Worm (Caenorhabditis elegans) whole organism, L2 larva: Measurements from ENCODE around the gene dnj-7.

Source experiments
- C34F6.9 ChIP-seq: fragments of 150-350 bp; optimal IDR thresholded peaks from 2 replicates; lab custom pipeline; 2014; ENCODE audit warnings: missing biosample characterization, missing genetic modification characterization
- F13H6.1 ChIP-seq: sonication (generic microtip); optimal IDR thresholded peaks from 2 replicates; lab custom pipeline; 2016; ENCODE audit warnings: missing genetic modification characterization, missing compliant biosample characterization
- R02D3.7 ChIP-seq: fragments of 150-350 bp; optimal IDR thresholded peaks from 2 replicates; lab custom pipeline; 2014; ENCODE audit warnings: missing biosample characterization, missing genetic modification characterization
- Y55F3AM.14 ChIP-seq: fragments of 200-800 bp; sonication (Bioruptor generic); optimal IDR thresholded peaks from 2 replicates; lab custom pipeline; 2018; ENCODE audit warnings: mild to moderate bottlenecking, missing genetic modification characterization, missing compliant biosample characterization
- ZK546.5 ChIP-seq: sonication (generic microtip); optimal IDR thresholded peaks from 2 replicates; lab custom pipeline; 2017; ENCODE audit warnings: missing biosample characterization, missing genetic modification characterization
- alr-1 ChIP-seq: fragments of 150-350 bp; optimal IDR thresholded peaks from 2 replicates; lab custom pipeline; 2014; ENCODE audit warnings: missing biosample characterization, missing genetic modification characterization
- aly-2 ChIP-seq: fragments of 150-350 bp; optimal IDR thresholded peaks from 2 replicates; lab custom pipeline; 2014; ENCODE audit warnings: missing biosample characterization, missing genetic modification characterization
- ama-1 ChIP-seq: fragments of 150-350 bp; optimal IDR thresholded peaks from 2 replicates; lab custom pipeline; 2018; ENCODE audit warnings: inconsistent platforms
- blmp-1 ChIP-seq: sonication (generic microtip); optimal IDR thresholded peaks from 2 replicates; lab custom pipeline; 2017; ENCODE audit warnings: missing genetic modification characterization, mild to moderate bottlenecking, missing compliant biosample characterization, antibody characterized with exemption, moderate library complexity; ENCODE audit not compliant: insufficient read depth
- ceh-16 ChIP-seq: fragments of 150-350 bp; optimal IDR thresholded peaks from 2 replicates; lab custom pipeline; 2014; ENCODE audit warnings: missing biosample characterization, missing genetic modification characterization
- ceh-82 ChIP-seq: fragments of 150-350 bp; optimal IDR thresholded peaks from 2 replicates; lab custom pipeline; 2014; ENCODE audit warnings: missing biosample characterization, missing genetic modification characterization
- crh-2 ChIP-seq: sonication (generic microtip); optimal IDR thresholded peaks from 2 replicates; lab custom pipeline; 2017; ENCODE audit warnings: missing biosample characterization, missing genetic modification characterization
- dmd-4 ChIP-seq: sonication (generic microtip); optimal IDR thresholded peaks from 2 replicates; lab custom pipeline; 2017; ENCODE audit warnings: missing biosample characterization, missing genetic modification characterization
- egl-27 ChIP-seq: sonication (generic microtip); optimal IDR thresholded peaks from 3 replicates; lab custom pipeline; 2017; ENCODE audit warnings: missing biosample characterization, missing genetic modification reagents, missing genetic modification characterization
- elt-1 ChIP-seq: fragments of 150-350 bp; optimal IDR thresholded peaks from 2 replicates; lab custom pipeline; 2014; ENCODE audit warnings: missing biosample characterization, missing genetic modification characterization
- elt-3 ChIP-seq: sonication (generic microtip); optimal IDR thresholded peaks from 2 replicates; lab custom pipeline; 2017; ENCODE audit warnings: missing biosample characterization, missing genetic modification characterization
- fos-1 ChIP-seq: fragments of 150-350 bp; optimal IDR thresholded peaks from 2 replicates; lab custom pipeline; 2014; ENCODE audit warnings: missing biosample characterization, missing genetic modification characterization
- gmeb-1 ChIP-seq: fragments of 150-350 bp; optimal IDR thresholded peaks from 2 replicates; lab custom pipeline; 2014; ENCODE audit warnings: missing biosample characterization, missing genetic modification characterization
- lin-11 ChIP-seq: fragments of 150-350 bp; sonication (generic microtip); optimal IDR thresholded peaks from 2 replicates; lab custom pipeline; 2014; ENCODE audit warnings: missing biosample characterization, missing genetic modification characterization, inconsistent platforms, mixed read lengths
- lin-13 ChIP-seq: fragments of 150-350 bp; optimal IDR thresholded peaks from 2 replicates; lab custom pipeline; 2014; ENCODE audit warnings: missing biosample characterization, missing genetic modification reagents, missing genetic modification characterization
- lin-39 ChIP-seq: fragments of 150-350 bp; optimal IDR thresholded peaks from 2 replicates; lab custom pipeline; 2014; ENCODE audit warnings: missing biosample characterization, missing genetic modification reagents, missing genetic modification characterization
- lsy-2 ChIP-seq, 2 experiments: fragments of 150-350 bp in 1 of 2; sonication (generic microtip) in 1 of 2; optimal IDR thresholded peaks; 2 replicates each; lab custom pipeline; 2014 to 2017; ENCODE audit warnings: missing biosample characterization in 2 of 2, missing genetic modification characterization in 2 of 2
- mab-5 ChIP-seq: fragments of 150-350 bp; optimal IDR thresholded peaks from 2 replicates; lab custom pipeline; 2014; ENCODE audit warnings: missing biosample characterization, missing genetic modification characterization
- mbf-1 ChIP-seq: sonication (generic microtip); optimal IDR thresholded peaks from 2 replicates; lab custom pipeline; 2017; ENCODE audit warnings: missing biosample characterization, missing genetic modification characterization
- mdl-1 ChIP-seq, 2 experiments: fragments of 150-350 bp in 1 of 2; sonication (generic microtip) in 1 of 2; optimal IDR thresholded peaks; 2 replicates each; lab custom pipeline; 2017; ENCODE audit warnings: missing biosample characterization in 2 of 2, missing genetic modification characterization in 2 of 2
- nhr-10 ChIP-seq: sonication (generic microtip); optimal IDR thresholded peaks from 2 replicates; lab custom pipeline; 2017; ENCODE audit warnings: missing biosample characterization, missing genetic modification characterization
- nhr-11 ChIP-seq: fragments of 150-350 bp; optimal IDR thresholded peaks from 2 replicates; lab custom pipeline; 2014; ENCODE audit warnings: missing biosample characterization, missing genetic modification characterization
- nhr-12 ChIP-seq: fragments of 150-350 bp; optimal IDR thresholded peaks from 2 replicates; lab custom pipeline; 2014; ENCODE audit warnings: missing biosample characterization, missing genetic modification characterization
- nhr-129 ChIP-seq: fragments of 150-350 bp; optimal IDR thresholded peaks from 2 replicates; lab custom pipeline; 2014; ENCODE audit warnings: missing biosample characterization, missing genetic modification characterization
- nhr-21 ChIP-seq: fragments of 150-350 bp; optimal IDR thresholded peaks from 2 replicates; lab custom pipeline; 2014; ENCODE audit warnings: missing biosample characterization, missing genetic modification characterization
- nhr-23 ChIP-seq: fragments of 150-350 bp; optimal IDR thresholded peaks from 2 replicates; lab custom pipeline; 2014; ENCODE audit warnings: missing biosample characterization, missing genetic modification reagents, missing genetic modification characterization
- nhr-237 ChIP-seq: fragments of 150-350 bp; optimal IDR thresholded peaks from 2 replicates; lab custom pipeline; 2014; ENCODE audit warnings: missing biosample characterization, missing genetic modification characterization
- nhr-25 ChIP-seq: fragments of 150-350 bp; sonication (generic microtip); optimal IDR thresholded peaks from 3 replicates; lab custom pipeline; 2014; ENCODE audit warnings: missing biosample characterization, missing genetic modification characterization
- nhr-6 ChIP-seq: fragments of 150-350 bp; optimal IDR thresholded peaks from 2 replicates; lab custom pipeline; 2014; ENCODE audit warnings: missing biosample characterization, missing genetic modification characterization
- nhr-77 ChIP-seq: fragments of 150-350 bp; optimal IDR thresholded peaks from 2 replicates; lab custom pipeline; 2014; ENCODE audit warnings: missing biosample characterization, missing genetic modification characterization
- peb-1 ChIP-seq: fragments of 150-350 bp; optimal IDR thresholded peaks from 2 replicates; lab custom pipeline; 2014; ENCODE audit warnings: missing biosample characterization, missing genetic modification characterization
- sem-4 ChIP-seq: fragments of 150-350 bp; optimal IDR thresholded peaks from 2 replicates; lab custom pipeline; 2014; ENCODE audit warnings: missing biosample characterization, missing genetic modification reagents, missing genetic modification characterization
- skn-1 ChIP-seq: sonication (generic microtip); optimal IDR thresholded peaks from 2 replicates; lab custom pipeline; 2017; ENCODE audit warnings: missing biosample characterization, missing genetic modification characterization
- sma-3 ChIP-seq: sonication (generic microtip); optimal IDR thresholded peaks from 2 replicates; lab custom pipeline; 2016; ENCODE audit warnings: missing genetic modification reagents, missing genetic modification characterization, missing compliant biosample characterization
- sma-9 ChIP-seq, 2 experiments: fragments of 150-350 bp in 1 of 2; sonication (generic microtip) in 1 of 2; optimal IDR thresholded peaks; 2 replicates each; lab custom pipeline; 2014 to 2016; ENCODE audit warnings: missing genetic modification characterization in 2 of 2, mild to moderate bottlenecking in 1 of 2, missing biosample characterization in 1 of 2, missing compliant biosample characterization in 1 of 2, missing genetic modification reagents in 1 of 2, moderate library complexity in 1 of 2
- snpc-4 ChIP-seq: fragments of 150-350 bp; optimal IDR thresholded peaks from 2 replicates; lab custom pipeline; 2014; ENCODE audit warnings: missing biosample characterization, missing genetic modification characterization
- unc-39 ChIP-seq: fragments of 150-350 bp; optimal IDR thresholded peaks from 2 replicates; lab custom pipeline; 2014; ENCODE audit warnings: missing biosample characterization, missing genetic modification characterization
- unc-55 ChIP-seq: fragments of 150-350 bp; sonication (generic microtip); optimal IDR thresholded peaks from 3 replicates; lab custom pipeline; 2014; ENCODE audit warnings: missing biosample characterization, missing genetic modification reagents, missing genetic modification characterization
- unc-62 ChIP-seq: fragments of 150-350 bp; optimal IDR thresholded peaks from 2 replicates; lab custom pipeline; 2014; ENCODE audit warnings: missing biosample characterization, missing genetic modification reagents, missing genetic modification characterization
- zag-1 ChIP-seq: fragments of 150-350 bp; optimal IDR thresholded peaks from 2 replicates; lab custom pipeline; 2014; ENCODE audit warnings: missing biosample characterization, missing genetic modification characterization
- ztf-1 ChIP-seq: fragments of 200-800 bp; sonication (Bioruptor generic); conservative IDR thresholded peaks from 2 replicates; pipeline ENCODE4 v1.3.6; 2022; ENCODE audit warnings: missing genetic modification characterization, missing compliant biosample characterization
- ztf-11 ChIP-seq: sonication (generic microtip); optimal IDR thresholded peaks from 2 replicates; lab custom pipeline; 2017; ENCODE audit warnings: missing biosample characterization, missing genetic modification characterization
- ztf-4 ChIP-seq: fragments of 150-350 bp; optimal IDR thresholded peaks from 2 replicates; lab custom pipeline; 2014; ENCODE audit warnings: missing biosample characterization, missing genetic modification characterization

The dnj-7 gene

ce11 chrX:7232158-7232822 lies 37.9 kb downstream of the dnj-7 start:
- no peak for TF ChIP-seq ceh-82
- TF ChIP-seq nhr-6 (tag; lab: Kevin White, UChicago): no peak
- peak; percentile 63 for TF ChIP-seq F13H6.1 (tag; lab: Kevin White, UChicago)
- no peak for TF ChIP-seq nhr-11 (tag; lab: Kevin White, UChicago)
- peak; percentile 63 for TF ChIP-seq ama-1 (lab: Kevin White, UChicago)
- TF ChIP-seq zag-1: no peak
- TF ChIP-seq aly-2 (tag; lab: Kevin White, UChicago): no peak
- TF ChIP-seq sem-4 (tag; lab: Kevin White, UChicago): no peak
- no peak for TF ChIP-seq peb-1 (tag; lab: Kevin White, UChicago)
- TF ChIP-seq unc-62 (GFP tag; lab: Kevin White, UChicago): no peak
- TF ChIP-seq skn-1 (tag; lab: Kevin White, UChicago): no peak
- TF ChIP-seq ceh-16 (tag; lab: Kevin White, UChicago): no peak
- TF ChIP-seq ztf-1 (GFP tag; lab: Robert Waterston, UW): no peak
- TF ChIP-seq elt-3 (tag; lab: Kevin White, UChicago): no peak
- TF ChIP-seq nhr-21 (tag; lab: Kevin White, UChicago): no peak
- TF ChIP-seq R02D3.7 (tag; lab: Kevin White, UChicago): no peak
- TF ChIP-seq elt-1: no peak
- TF ChIP-seq Y55F3AM.14 (GFP tag; lab: Kevin White, UChicago): no peak
- peak; percentile 63 for TF ChIP-seq nhr-129 (tag; lab: Kevin White, UChicago)
- peak; percentile 23 for TF ChIP-seq nhr-25
- TF ChIP-seq nhr-23 (tag; lab: Kevin White, UChicago): no peak
- no peak for TF ChIP-seq ZK546.5
- peak in 1 of 2 experiments; percentile 55 for TF ChIP-seq lsy-2 (tag; optimal IDR thresholded peaks at IDR 0.05; lab: Kevin White, UChicago)
- TF ChIP-seq nhr-12: no peak
- no peak for TF ChIP-seq unc-39 (tag; lab: Kevin White, UChicago)
- TF ChIP-seq ztf-11 (tag; lab: Kevin White, UChicago): no peak
- TF ChIP-seq crh-2 (tag; lab: Kevin White, UChicago): peak; percentile 58
- TF ChIP-seq nhr-237: no peak
- no peak for TF ChIP-seq lin-13 (GFP tag; lab: Kevin White, UChicago)
- no peak for TF ChIP-seq nhr-10 (tag; lab: Kevin White, UChicago)
- no peak for TF ChIP-seq nhr-77 (tag; lab: Kevin White, UChicago)
- TF ChIP-seq sma-3 (GFP tag; lab: Kevin White, UChicago): no peak
- no peak for TF ChIP-seq mbf-1
- TF ChIP-seq fos-1 (tag; lab: Kevin White, UChicago): peak; percentile 54
- TF ChIP-seq snpc-4 (tag; lab: Kevin White, UChicago): no peak
- TF ChIP-seq mdl-1 (tag; optimal IDR thresholded peaks at IDR 0.05; lab: Kevin White, UChicago): peak in 1 of 2 experiments; percentile 39
- TF ChIP-seq blmp-1 (tag; lab: Kevin White, UChicago): no peak
- TF ChIP-seq alr-1 (tag; lab: Kevin White, UChicago): no peak
- no peak for TF ChIP-seq gmeb-1 (tag; lab: Kevin White, UChicago)
- TF ChIP-seq sma-9 (GFP tag; optimal IDR thresholded peaks at IDR 0.05; lab: Kevin White, UChicago): peak; percentile 45
- no peak for TF ChIP-seq sma-9 (tag; optimal IDR thresholded peaks at IDR 0.05; lab: Kevin White, UChicago)
- no peak for TF ChIP-seq dmd-4 (tag; lab: Kevin White, UChicago)
- peak; percentile 0 for TF ChIP-seq ztf-4 (tag; lab: Kevin White, UChicago)
- no peak for TF ChIP-seq lin-39 (tag; lab: Kevin White, UChicago)
- peak; percentile 39 for TF ChIP-seq C34F6.9
- TF ChIP-seq mab-5 (tag; lab: Kevin White, UChicago): no peak
- TF ChIP-seq lin-11 (tag; lab: Kevin White, UChicago): peak; percentile 9
- peak; percentile 21 for TF ChIP-seq unc-55 (GFP tag; lab: Kevin White, UChicago)
- TF ChIP-seq egl-27: no peak
